Worm (Caenorhabditis elegans) whole organism, L1 larva: ENCODE results near the gene srbc-23.

Source experiments
- C04F5.9 ChIP-seq: sonication (generic microtip); optimal IDR thresholded peaks from 2 replicates; lab custom pipeline; 2016; ENCODE audit warnings: missing genetic modification characterization, missing compliant biosample characterization
- F16B12.6 ChIP-seq: fragments of 150-350 bp; optimal IDR thresholded peaks from 2 replicates; lab custom pipeline; 2014; ENCODE audit warnings: missing biosample characterization, missing genetic modification characterization
- alr-1 ChIP-seq: fragments of 200-800 bp; sonication (Bioruptor generic); optimal IDR thresholded peaks from 2 replicates; lab custom pipeline; 2018; ENCODE audit warnings: borderline replicate concordance, mild to moderate bottlenecking, missing genetic modification characterization, missing compliant biosample characterization
- blmp-1 ChIP-seq: fragments of 150-350 bp; optimal IDR thresholded peaks from 2 replicates; lab custom pipeline; 2014; ENCODE audit warnings: missing biosample characterization, missing genetic modification characterization
- ceh-8 ChIP-seq: fragments of 200-800 bp; sonication (Bioruptor generic); optimal IDR thresholded peaks from 2 replicates; lab custom pipeline; 2018; ENCODE audit warnings: mild to moderate bottlenecking, missing genetic modification characterization, moderate library complexity, missing compliant biosample characterization
- ceh-82 ChIP-seq, 3 experiments: fragments of 150-350 bp in 1 of 3; sonication (generic microtip) in 2 of 3; optimal IDR thresholded peaks; 2 replicates each; lab custom pipeline; 2014 to 2017; ENCODE audit warnings: missing biosample characterization in 3 of 3, missing genetic modification characterization in 3 of 3
- ceh-90 ChIP-seq: sonication (generic microtip); optimal IDR thresholded peaks from 2 replicates; lab custom pipeline; 2016; ENCODE audit warnings: missing genetic modification characterization, missing compliant biosample characterization
- efl-1 ChIP-seq, 4 experiments: fragments of 150-350 bp; optimal IDR thresholded peaks in 3 of 4; peaks in 1 of 4; 1 replicate in 1 of 4; 2 replicates in 3 of 4; lab custom pipeline; 2014; ENCODE audit warnings: missing biosample characterization in 2 of 4, missing genetic modification characterization in 2 of 4, missing genetic modification reagents in 2 of 4
- efl-3 ChIP-seq: fragments of 200-800 bp; sonication (Bioruptor generic); optimal IDR thresholded peaks from 2 replicates; lab custom pipeline; 2018; ENCODE audit warnings: mild to moderate bottlenecking, missing genetic modification characterization, missing compliant biosample characterization
- egl-27 ChIP-seq, 2 experiments: fragments of 150-350 bp in 1 of 2; sonication (generic microtip); optimal IDR thresholded peaks; 3 replicates each; lab custom pipeline; 2017 to 2018; ENCODE audit warnings: missing biosample characterization in 2 of 2, missing genetic modification characterization in 2 of 2, missing genetic modification reagents in 2 of 2
- elt-3 ChIP-seq, 6 experiments: fragments of 150-350 bp in 1 of 6; sonication (generic microtip); optimal IDR thresholded peaks; 2 replicates each; lab custom pipeline; 2017 to 2018; ENCODE audit warnings: missing biosample characterization in 6 of 6, missing genetic modification characterization in 6 of 6, inconsistent platforms in 1 of 6
- fkh-10 ChIP-seq: sonication (generic microtip); optimal IDR thresholded peaks from 2 replicates; lab custom pipeline; 2017; ENCODE audit warnings: missing biosample characterization, missing genetic modification reagents, missing genetic modification characterization
- fkh-4 ChIP-seq: sonication (generic microtip); optimal IDR thresholded peaks from 2 replicates; lab custom pipeline; 2016; ENCODE audit warnings: missing compliant biosample characterization, missing genetic modification characterization, borderline replicate concordance
- fkh-8 ChIP-seq: sonication (generic microtip); optimal IDR thresholded peaks from 2 replicates; lab custom pipeline; 2016; ENCODE audit warnings: mild to moderate bottlenecking, missing genetic modification characterization, missing compliant biosample characterization
- fos-1 ChIP-seq: fragments of 150-350 bp; optimal IDR thresholded peaks from 2 replicates; lab custom pipeline; 2014; ENCODE audit warnings: missing biosample characterization, missing genetic modification characterization
- hlh-17 ChIP-seq: fragments of 200-800 bp; sonication (Bioruptor generic); optimal IDR thresholded peaks from 2 replicates; lab custom pipeline; 2018; ENCODE audit warnings: missing genetic modification characterization, mild to moderate bottlenecking, missing compliant biosample characterization, moderate library complexity, borderline replicate concordance
- irx-1 ChIP-seq: sonication (generic microtip); optimal IDR thresholded peaks from 2 replicates; lab custom pipeline; 2016; ENCODE audit warnings: missing genetic modification characterization, missing compliant biosample characterization
- isw-1 ChIP-seq: fragments of 200-800 bp; sonication (Bioruptor generic); IDR thresholded peaks from 2 replicates; pipeline ENCODE4 v1.3.6; 2022; ENCODE audit warnings: missing genetic modification characterization, missing compliant biosample characterization
- lin-14 ChIP-seq: fragments of 200-800 bp; sonication (Bioruptor generic); optimal IDR thresholded peaks from 2 replicates; lab custom pipeline; 2018; ENCODE audit warnings: mild to moderate bottlenecking, missing genetic modification characterization, moderate library complexity, missing compliant biosample characterization
- lin-35 ChIP-seq, 2 experiments: fragments of 150-350 bp; optimal IDR thresholded peaks; 2 replicates each; lab custom pipeline; 2014; ENCODE audit warnings: missing biosample characterization in 2 of 2, missing genetic modification characterization in 2 of 2, missing genetic modification reagents in 2 of 2
- lsy-2 ChIP-seq, 2 experiments: fragments of 150-350 bp; optimal IDR thresholded peaks; 2 replicates each; lab custom pipeline; 2014; ENCODE audit warnings: missing biosample characterization in 2 of 2, missing genetic modification characterization in 2 of 2
- mab-9 ChIP-seq: fragments of 200-800 bp; sonication (Bioruptor generic); IDR thresholded peaks from 2 replicates; pipeline ENCODE4 v1.3.6; 2022; ENCODE audit warnings: missing genetic modification reagents, missing genetic modification characterization, missing compliant biosample characterization
- mep-1 ChIP-seq: fragments of 150-350 bp; optimal IDR thresholded peaks from 2 replicates; lab custom pipeline; 2014; ENCODE audit warnings: missing biosample characterization, missing genetic modification characterization
- nhr-11 ChIP-seq: fragments of 150-350 bp; optimal IDR thresholded peaks from 2 replicates; lab custom pipeline; 2014; ENCODE audit warnings: missing biosample characterization, missing genetic modification characterization
- nhr-20 ChIP-seq: sonication (generic microtip); optimal IDR thresholded peaks from 2 replicates; lab custom pipeline; 2016; ENCODE audit warnings: mild to moderate bottlenecking, missing genetic modification characterization, missing compliant biosample characterization
- nhr-237 ChIP-seq: fragments of 150-350 bp; optimal IDR thresholded peaks from 2 replicates; lab custom pipeline; 2014; ENCODE audit warnings: missing biosample characterization, missing genetic modification characterization
- nhr-28 ChIP-seq: fragments of 150-350 bp; optimal IDR thresholded peaks from 2 replicates; lab custom pipeline; 2014; ENCODE audit warnings: missing biosample characterization, missing genetic modification characterization
- nhr-71 ChIP-seq: sonication (generic microtip); optimal IDR thresholded peaks from 2 replicates; lab custom pipeline; 2016; ENCODE audit warnings: mild to moderate bottlenecking, missing genetic modification characterization, moderate library complexity, missing compliant biosample characterization
- nhr-84 ChIP-seq: sonication (generic microtip); optimal IDR thresholded peaks from 2 replicates; lab custom pipeline; 2017; ENCODE audit warnings: missing biosample characterization, missing genetic modification characterization
- pax-3 ChIP-seq: fragments of 200-800 bp; sonication (Bioruptor generic); optimal IDR thresholded peaks from 2 replicates; lab custom pipeline; 2018; ENCODE audit warnings: mild to moderate bottlenecking, missing genetic modification characterization, moderate library complexity, missing compliant biosample characterization
- snu-23 ChIP-seq: sonication (generic microtip); optimal IDR thresholded peaks from 2 replicates; lab custom pipeline; 2016; ENCODE audit warnings: missing genetic modification characterization, missing compliant biosample characterization
- sup-37 ChIP-seq: fragments of 200-800 bp; sonication (Bioruptor generic); optimal IDR thresholded peaks from 2 replicates; lab custom pipeline; 2018; ENCODE audit warnings: mild to moderate bottlenecking, missing genetic modification characterization, missing compliant biosample characterization
- unc-130 ChIP-seq: fragments of 150-350 bp; optimal IDR thresholded peaks from 2 replicates; lab custom pipeline; 2017; ENCODE audit warnings: missing biosample characterization, missing genetic modification characterization, inconsistent platforms
- unc-30 ChIP-seq: sonication (generic microtip); optimal IDR thresholded peaks from 2 replicates; lab custom pipeline; 2017; ENCODE audit warnings: missing biosample characterization, missing genetic modification characterization
- unc-98 ChIP-seq: fragments of 200-800 bp; sonication (Bioruptor generic); IDR thresholded peaks from 2 replicates; pipeline ENCODE4 v1.3.6; 2022; ENCODE audit warnings: missing genetic modification characterization, missing compliant biosample characterization
- xbp-1 ChIP-seq: sonication (generic microtip); optimal IDR thresholded peaks from 2 replicates; lab custom pipeline; 2016; ENCODE audit warnings: missing genetic modification characterization, missing compliant biosample characterization
- zag-1 ChIP-seq: fragments of 150-350 bp; optimal IDR thresholded peaks from 2 replicates; lab custom pipeline; 2014; ENCODE audit warnings: missing biosample characterization, missing genetic modification characterization
- ztf-4 ChIP-seq: fragments of 150-350 bp; optimal IDR thresholded peaks from 2 replicates; lab custom pipeline; 2014; ENCODE audit warnings: missing biosample characterization, missing genetic modification characterization

Gene srbc-23

DNA sequence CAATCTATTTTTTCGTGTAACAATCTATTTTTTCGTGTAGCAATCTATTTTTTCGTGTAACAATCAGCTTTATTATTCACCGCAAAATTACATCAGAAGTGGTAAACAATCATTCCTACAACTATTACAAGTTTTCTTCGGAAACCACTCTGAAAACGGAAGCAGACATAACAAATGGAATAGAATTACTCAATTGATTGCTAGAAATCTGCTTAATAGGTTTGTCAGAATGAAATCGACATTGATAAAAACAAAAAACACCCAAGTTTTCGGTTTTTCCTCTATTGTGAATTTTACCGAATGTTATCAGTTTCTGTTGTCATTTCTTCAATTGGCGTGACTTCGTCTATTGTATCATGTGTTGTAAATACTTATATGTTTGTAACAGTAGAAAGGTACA is 6.6 kb upstream of the srbc-23 start, which contains the start of gene srbc-20:
srbc-20 (plus strand) TSS at position 301 of the 400 bp plus-strand sequence.
- TF ChIP-seq C04F5.9 (no peak), elt-3 (tag; optimal IDR thresholded peaks at IDR 0.05; lab: Kevin White, UChicago) (peak in 1 of 6 experiments; percentile 3)

DNA sequence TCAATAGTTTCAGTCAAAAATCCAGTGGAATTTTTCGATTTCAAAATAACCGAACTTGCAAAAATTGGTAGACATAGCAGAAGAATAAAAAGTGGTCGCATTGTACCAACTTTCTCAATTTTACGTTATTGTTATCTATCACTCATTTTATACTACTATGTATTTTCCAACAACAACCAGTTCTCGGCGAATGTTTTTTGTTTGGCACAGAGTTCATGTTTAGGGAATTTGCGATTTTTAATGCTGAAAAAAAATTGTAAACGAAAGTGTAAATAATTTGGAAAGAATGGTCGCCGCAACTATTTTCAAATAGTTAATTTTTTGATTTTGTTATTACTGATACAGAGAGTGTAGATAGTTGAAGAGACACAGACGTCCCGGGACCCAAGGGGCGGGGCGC is 3.9 kb upstream of the srbc-23 start, which contains the start of gene C45H4.21:
C45H4.21 (minus strand) TSS at position 101 of the 400 bp plus-strand sequence.
- TF ChIP-seq efl-1 (optimal IDR thresholded peaks at IDR 0.05; lab: Kevin White, UChicago) (no peak), efl-1 (GFP tag; optimal IDR thresholded peaks at IDR 0.05 in 1 of 2; lab: Kevin White, UChicago) (peak in 1 of 2 experiments; percentile 39), isw-1 (no peak)

DNA sequence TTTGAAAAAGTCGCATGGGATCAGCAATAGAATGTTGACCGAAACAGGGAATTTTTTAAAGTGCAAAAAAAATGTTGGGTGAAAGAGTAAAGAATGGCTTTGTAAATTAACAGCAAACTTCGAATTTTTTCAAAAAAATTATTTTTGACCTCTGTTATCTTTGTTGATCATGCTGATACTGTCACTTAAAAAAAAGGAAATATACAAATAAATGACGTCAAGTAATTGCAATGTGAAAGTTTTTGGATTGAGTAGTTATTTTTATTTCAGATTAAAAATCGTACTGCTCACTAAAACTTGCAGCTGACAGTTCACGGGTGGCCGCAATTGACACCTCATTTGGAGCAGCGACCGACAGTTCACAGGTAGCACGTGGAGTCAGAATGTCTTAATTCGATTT is 2.5 kb upstream of the srbc-23 start, which contains the start of gene C45H4.13:
C45H4.13 (minus strand) TSS at position 101 of the 400 bp plus-strand sequence.
- TF ChIP-seq unc-30 (tag; lab: Kevin White, UChicago) (no peak), nhr-11 (no peak), pax-3 (tag; lab: Kevin White, UChicago) (no peak), sup-37 (no peak), zag-1 (tag; lab: Kevin White, UChicago) (no peak), F16B12.6 (no peak), lin-35 (GFP tag; optimal IDR thresholded peaks at IDR 0.05; lab: Kevin White, UChicago) (no peak), egl-27 (tag; optimal IDR thresholded peaks at IDR 0.05; lab: Kevin White, UChicago) (no peak), nhr-20 (tag; lab: Kevin White, UChicago) (no peak), nhr-84 (tag; lab: Kevin White, UChicago) (no peak), ztf-4 (tag; lab: Kevin White, UChicago) (no peak), ceh-82 (tag; optimal IDR thresholded peaks at IDR 0.05; lab: Kevin White, UChicago) (no peak), xbp-1 (no peak), alr-1 (tag; lab: Kevin White, UChicago) (no peak), irx-1 (tag; lab: Kevin White, UChicago) (no peak), nhr-71 (no peak), mep-1 (tag; lab: Kevin White, UChicago) (no peak), ceh-8 (GFP tag; lab: Kevin White, UChicago) (no peak), fkh-8 (tag; lab: Kevin White, UChicago) (no peak)

DNA sequence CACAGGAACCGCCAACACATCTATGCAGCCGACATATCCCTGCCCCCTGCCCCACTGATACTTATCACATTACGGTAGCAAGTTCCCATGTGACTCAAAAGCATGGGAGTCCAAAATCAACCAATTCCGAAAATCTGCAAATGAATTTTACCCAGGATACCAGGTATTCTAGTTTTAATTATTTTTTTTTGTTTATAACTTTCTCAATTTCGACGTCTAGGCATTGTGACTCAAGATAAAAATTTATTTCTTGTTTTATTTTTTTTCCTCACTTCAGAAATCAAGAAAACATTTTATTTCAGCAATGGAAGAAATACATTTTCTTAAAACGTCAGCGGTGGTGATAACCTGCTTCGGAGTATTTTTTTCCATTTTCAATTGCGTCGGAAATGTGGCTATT is 1.9 kb upstream of the srbc-23 start, which contains the start of gene srbc-24:
srbc-24 (plus strand) TSS at position 301 of the 400 bp plus-strand sequence.
- TF ChIP-seq fkh-10 (GFP tag; lab: Kevin White, UChicago) = no peak
- no peak for TF ChIP-seq lin-35 (GFP tag; optimal IDR thresholded peaks at IDR 0.05; lab: Kevin White, UChicago)
- TF ChIP-seq sup-37 = no peak
- no peak for TF ChIP-seq blmp-1
- TF ChIP-seq ceh-90 = no peak
- no peak for TF ChIP-seq snu-23
- no peak for TF ChIP-seq zag-1 (tag; lab: Kevin White, UChicago)
- no peak for TF ChIP-seq lin-14 (GFP tag; lab: Kevin White, UChicago)
- TF ChIP-seq unc-98 = no peak

DNA sequence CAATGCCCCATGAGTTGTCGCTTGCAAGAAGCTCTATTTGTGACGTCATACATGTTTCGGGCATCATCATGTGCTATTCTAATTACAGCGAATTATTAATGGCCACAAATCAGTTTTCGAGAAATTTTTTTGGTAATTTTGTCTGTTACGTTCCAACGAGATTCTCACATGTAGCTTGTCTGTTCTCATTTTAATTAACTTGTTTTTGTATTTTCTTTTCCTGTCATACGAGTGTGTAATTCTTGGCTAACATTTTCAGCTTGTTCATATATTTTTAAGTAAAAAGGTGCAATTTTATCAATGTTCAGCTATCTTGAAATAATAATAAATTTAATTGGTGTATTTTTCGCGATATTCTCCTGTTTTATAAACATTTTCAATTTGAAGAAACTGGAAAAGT is 1.9 kb downstream of the srbc-23 start, which contains the start of gene srbc-21:
srbc-21 (plus strand) TSS at position 301 of the 400 bp plus-strand sequence.
- no peak for TF ChIP-seq efl-1 (optimal IDR thresholded peaks at IDR 0.05; lab: Kevin White, UChicago)
- TF ChIP-seq efl-1 (GFP tag; optimal IDR thresholded peaks at IDR 0.05 in 1 of 2; lab: Kevin White, UChicago) = peak in 1 of 2 experiments; percentile 12
- TF ChIP-seq pax-3 (tag; lab: Kevin White, UChicago) = no peak

DNA sequence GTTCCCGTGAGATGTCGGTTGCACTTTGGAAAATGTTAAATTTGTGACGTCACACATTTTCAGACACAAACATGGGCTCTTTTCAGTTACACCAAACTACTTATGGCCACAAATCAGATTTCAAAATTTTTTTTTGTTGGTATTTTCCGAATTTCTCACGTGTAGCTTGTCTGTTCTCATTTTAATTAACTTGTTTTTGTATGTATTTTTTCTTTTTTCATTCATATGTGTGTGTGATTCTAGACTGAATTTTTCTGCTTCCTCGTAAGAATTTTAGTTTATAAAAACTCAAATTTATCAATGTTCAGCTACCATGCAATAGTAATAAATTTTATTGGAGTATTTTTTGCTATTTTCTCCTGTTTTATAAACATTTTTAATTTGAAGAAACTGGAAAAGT is 3.5 kb downstream of the srbc-23 start, which contains the start of gene srbc-22:
srbc-22 (plus strand) TSS at position 301 of the 400 bp plus-strand sequence.
- no peak for TF ChIP-seq efl-3
- no peak for TF ChIP-seq unc-130 (tag; lab: Kevin White, UChicago)
- TF ChIP-seq ceh-8 (GFP tag; lab: Kevin White, UChicago) = no peak
- no peak for TF ChIP-seq lsy-2 (tag; optimal IDR thresholded peaks at IDR 0.05; lab: Kevin White, UChicago)
- TF ChIP-seq irx-1 (tag; lab: Kevin White, UChicago) = no peak
- no peak for TF ChIP-seq nhr-28 (tag; lab: Kevin White, UChicago)
- TF ChIP-seq pax-3 (tag; lab: Kevin White, UChicago) = no peak
- TF ChIP-seq nhr-237 (tag; lab: Kevin White, UChicago) = no peak
- no peak for TF ChIP-seq fos-1 (tag; lab: Kevin White, UChicago)
- TF ChIP-seq fkh-4 (tag; lab: Kevin White, UChicago) = no peak
- TF ChIP-seq fkh-8 (tag; lab: Kevin White, UChicago) = no peak
- no peak for TF ChIP-seq mab-9 (GFP tag; lab: Robert Waterston, UW)
- TF ChIP-seq hlh-17 (GFP tag; lab: Kevin White, UChicago) = no peak
